Worm (Caenorhabditis elegans): ENCODE results near the gene daf-12.

The daf-12 gene

ce11 chrX:10635608-10636007 is at the start of gene daf-12:
daf-12 (plus strand) TSS chrX:10635908.
- no peak for TF ChIP-seq alr-1 (tag; optimal IDR thresholded peaks at IDR 0.05)
- no peak for TF ChIP-seq nhr-237 (tag; optimal IDR thresholded peaks at IDR 0.05)
- no peak for TF ChIP-seq mdl-1 (tag; optimal IDR thresholded peaks at IDR 0.05)
- TF ChIP-seq nhr-10 (tag; optimal IDR thresholded peaks at IDR 0.05), result no peak
- TF ChIP-seq ceh-82 (tag; optimal IDR thresholded peaks at IDR 0.05), result no peak
- no peak for TF ChIP-seq lin-11 (tag; optimal IDR thresholded peaks at IDR 0.05)
- TF ChIP-seq Y55F3AM.14 (GFP tag; optimal IDR thresholded peaks at IDR 0.05), result no peak
- no peak for TF ChIP-seq egl-27 (tag; optimal IDR thresholded peaks at IDR 0.05)
- no peak for TF ChIP-seq ztf-4 (tag; optimal IDR thresholded peaks at IDR 0.05)
- no peak for TF ChIP-seq nhr-129 (tag; optimal IDR thresholded peaks at IDR 0.05)
- no peak for TF ChIP-seq nhr-11 (tag; optimal IDR thresholded peaks at IDR 0.05)
- no peak for TF ChIP-seq nhr-25 (tag; optimal IDR thresholded peaks at IDR 0.05)
- TF ChIP-seq nhr-21 (tag; optimal IDR thresholded peaks at IDR 0.05), result no peak
- TF ChIP-seq lin-13 (GFP tag; optimal IDR thresholded peaks at IDR 0.05), result no peak
- TF ChIP-seq gmeb-1 (tag; optimal IDR thresholded peaks at IDR 0.05), result no peak
- TF ChIP-seq zag-1 (tag; optimal IDR thresholded peaks at IDR 0.05), result no peak
- TF ChIP-seq C34F6.9 (tag; optimal IDR thresholded peaks at IDR 0.05), result no peak
- TF ChIP-seq sem-4 (tag; optimal IDR thresholded peaks at IDR 0.05), result no peak

- TF ChIP-seq nhr-21 (tag; optimal IDR thresholded peaks at IDR 0.05), result no peak
- no peak for TF ChIP-seq gmeb-1 (tag; optimal IDR thresholded peaks at IDR 0.05)
- no peak for TF ChIP-seq ZK546.5 (tag; optimal IDR thresholded peaks at IDR 0.05)
- no peak for TF ChIP-seq zag-1 (tag; optimal IDR thresholded peaks at IDR 0.05)
- no peak for TF ChIP-seq lin-13 (GFP tag; optimal IDR thresholded peaks at IDR 0.05)
- no peak for TF ChIP-seq nhr-77 (tag; optimal IDR thresholded peaks at IDR 0.05)
- no peak for TF ChIP-seq elt-3 (tag; optimal IDR thresholded peaks at IDR 0.05)
- TF ChIP-seq nhr-6 (tag; optimal IDR thresholded peaks at IDR 0.05), result no peak
Observed at ce11 chrX:10589465-10589864, 46.2 kb upstream of the daf-12 start, which contains the start of gene F57C7.4. F57C7.4 (minus strand) TSS chrX:10589565.

ce11 chrX:10590772-10591171 is 44.9 kb upstream of the daf-12 start:
- peak in 1 of 2 experiments; percentile 13 for TF ChIP-seq lsy-2 (tag; optimal IDR thresholded peaks at IDR 0.05)
- TF ChIP-seq mab-5 (tag; optimal IDR thresholded peaks at IDR 0.05), result no peak
- no peak for TF ChIP-seq lin-11 (tag; optimal IDR thresholded peaks at IDR 0.05)

ce11 chrX:10591208-10591782 is 44.4 kb upstream of the daf-12 start:
- TF ChIP-seq nhr-23 (tag; optimal IDR thresholded peaks at IDR 0.05) (no peak), nhr-21 (tag; optimal IDR thresholded peaks at IDR 0.05) (peak; percentile 0)

ce11 chrX:10593234-10593633 is 42.5 kb upstream of the daf-12 start, which contains the start of gene sdn-1:
sdn-1 (minus strand) TSS chrX:10593334.
- TF ChIP-seq snpc-4 (tag; optimal IDR thresholded peaks at IDR 0.05), result no peak
- TF ChIP-seq nhr-237 (tag; optimal IDR thresholded peaks at IDR 0.05), result no peak
- TF ChIP-seq ama-1 (optimal IDR thresholded peaks at IDR 0.05), result no peak
- no peak for TF ChIP-seq nhr-77 (tag; optimal IDR thresholded peaks at IDR 0.05)
- TF ChIP-seq elt-1 (tag; optimal IDR thresholded peaks at IDR 0.05), result no peak

- TF ChIP-seq nhr-21 (tag; optimal IDR thresholded peaks at IDR 0.05) (peak; percentile 72), blmp-1 (tag; optimal IDR thresholded peaks at IDR 0.05; ENCODE audit: insufficient read depth) (peak; percentile 60), nhr-25 (tag; optimal IDR thresholded peaks at IDR 0.05) (peak; percentile 15), nhr-10 (tag; optimal IDR thresholded peaks at IDR 0.05) (no peak), sem-4 (tag; optimal IDR thresholded peaks at IDR 0.05) (no peak), C34F6.9 (tag; optimal IDR thresholded peaks at IDR 0.05) (no peak), sma-9 (GFP tag; optimal IDR thresholded peaks at IDR 0.05) (peak; percentile 0), sma-9 (tag; optimal IDR thresholded peaks at IDR 0.05) (no peak), sma-3 (GFP tag; optimal IDR thresholded peaks at IDR 0.05) (peak; percentile 9), nhr-129 (tag; optimal IDR thresholded peaks at IDR 0.05) (peak; percentile 29), lsy-2 (tag; optimal IDR thresholded peaks at IDR 0.05) (peak in 1 of 2 experiments; percentile 24), ceh-82 (tag; optimal IDR thresholded peaks at IDR 0.05) (no peak), ztf-1 (GFP tag; conservative IDR thresholded peaks at IDR 0.05) (no peak), crh-2 (tag; optimal IDR thresholded peaks at IDR 0.05) (no peak)
Observed at ce11 chrX:10593756-10594376, 41.8 kb upstream of the daf-12 start.
